Worm (Caenorhabditis elegans) whole organism, L4 larva: ENCODE measurements around the gene str-146.

Source experiments
- D1046.2 ChIP-seq: fragments of 200-800 bp; sonication (Bioruptor generic); IDR thresholded peaks from 2 replicates; pipeline ENCODE4 v1.3.6; 2022; ENCODE audit warnings: missing genetic modification characterization, missing compliant biosample characterization
- Y5F2A.4 ChIP-seq: fragments of 200-800 bp; sonication (Bioruptor generic); optimal IDR thresholded peaks from 2 replicates; lab custom pipeline; 2018; ENCODE audit warnings: mild to moderate bottlenecking, missing genetic modification characterization, missing compliant biosample characterization
- Y75B8A.6 ChIP-seq: fragments of 200-800 bp; sonication (Bioruptor generic); IDR thresholded peaks from 2 replicates; pipeline ENCODE4 v1.3.6; 2022; ENCODE audit warnings: missing genetic modification reagents, missing genetic modification characterization, missing compliant biosample characterization
- aha-1 ChIP-seq: fragments of 150-350 bp; peaks from one replicate; lab custom pipeline; 2014; ENCODE audit warnings: missing biosample characterization, missing genetic modification characterization
- aly-2 ChIP-seq: sonication (generic microtip); optimal IDR thresholded peaks from 2 replicates; lab custom pipeline; 2018; ENCODE audit warnings: missing biosample characterization, missing genetic modification characterization
- ama-1 ChIP-seq: fragments of 150-350 bp; optimal IDR thresholded peaks from 2 replicates; lab custom pipeline; 2014; ENCODE audit warnings: inconsistent platforms, mixed read lengths
- ceh-44 ChIP-seq: fragments of 200-800 bp; sonication (Bioruptor generic); IDR thresholded peaks from 2 replicates; pipeline ENCODE4 v1.3.6; 2022; ENCODE audit warnings: missing genetic modification reagents, missing genetic modification characterization, missing compliant biosample characterization
- cey-2 ChIP-seq: sonication (generic microtip); optimal IDR thresholded peaks from 3 replicates; lab custom pipeline; 2017; ENCODE audit warnings: missing genetic modification characterization, mild to moderate bottlenecking, missing compliant biosample characterization, antibody characterized with exemption, borderline replicate concordance; ENCODE audit not compliant: insufficient read depth
- daf-12 ChIP-seq: fragments of 150-350 bp; optimal IDR thresholded peaks from 2 replicates; lab custom pipeline; 2014; ENCODE audit warnings: missing biosample characterization, missing genetic modification reagents, missing genetic modification characterization
- daf-16 ChIP-seq, 3 experiments: sonication (generic microtip); optimal IDR thresholded peaks; 2 replicates each; lab custom pipeline; 2016 to 2017; ENCODE audit warnings: missing genetic modification characterization in 3 of 3, missing genetic modification reagents in 3 of 3, mild to moderate bottlenecking in 2 of 3, missing compliant biosample characterization in 2 of 3, missing biosample characterization in 1 of 3, moderate library complexity in 1 of 3
- daf-8 ChIP-seq: fragments of 200-800 bp; sonication (Bioruptor generic); IDR thresholded peaks from 2 replicates; pipeline ENCODE4 v1.3.6; 2022; ENCODE audit warnings: missing genetic modification characterization, missing compliant biosample characterization
- dmd-8 ChIP-seq: fragments of 200-800 bp; sonication (Bioruptor generic); IDR thresholded peaks from 2 replicates; pipeline ENCODE4 v1.3.6; 2022; ENCODE audit warnings: missing genetic modification characterization, missing compliant biosample characterization
- dpl-1 ChIP-seq: fragments of 150-350 bp; optimal IDR thresholded peaks from 2 replicates; lab custom pipeline; 2014; ENCODE audit warnings: missing biosample characterization, missing genetic modification reagents, missing genetic modification characterization
- duxl-1 ChIP-seq: sonication (generic microtip); optimal IDR thresholded peaks from 2 replicates; lab custom pipeline; 2016; ENCODE audit warnings: mild to moderate bottlenecking, missing genetic modification characterization, moderate library complexity, missing compliant biosample characterization; ENCODE audit not compliant: poor library complexity
- dve-1 ChIP-seq: sonication (generic microtip); optimal IDR thresholded peaks from 2 replicates; lab custom pipeline; 2017; ENCODE audit warnings: antibody characterized with exemption, mild to moderate bottlenecking, missing genetic modification characterization, missing compliant biosample characterization; ENCODE audit not compliant: insufficient read depth
- egl-43 ChIP-seq: fragments of 200-800 bp; sonication (Bioruptor generic); IDR thresholded peaks from 2 replicates; pipeline ENCODE4 v1.3.6; 2022; ENCODE audit warnings: missing genetic modification reagents, missing genetic modification characterization, missing compliant biosample characterization
- hif-1 ChIP-seq, 2 experiments: sonication (generic microtip); optimal IDR thresholded peaks; 2 replicates each; lab custom pipeline; 2016 to 2017; ENCODE audit warnings: missing compliant biosample characterization in 2 of 2, missing genetic modification characterization in 2 of 2, missing genetic modification reagents in 2 of 2, missing genotype in 2 of 2, mild to moderate bottlenecking in 1 of 2
- jun-1 ChIP-seq: fragments of 150-350 bp; optimal IDR thresholded peaks from 2 replicates; lab custom pipeline; 2014; ENCODE audit warnings: missing biosample characterization, missing genetic modification reagents, missing genetic modification characterization
- lim-7 ChIP-seq: fragments of 200-800 bp; sonication (Bioruptor generic); IDR thresholded peaks from 2 replicates; pipeline ENCODE4 v1.3.6; 2022; ENCODE audit warnings: missing genetic modification characterization, missing compliant biosample characterization
- lin-15B ChIP-seq: fragments of 150-350 bp; sonication (generic microtip); optimal IDR thresholded peaks from 3 replicates; lab custom pipeline; 2014; ENCODE audit warnings: missing biosample characterization, missing genetic modification characterization
- lir-3 ChIP-seq: sonication (generic microtip); optimal IDR thresholded peaks from 2 replicates; lab custom pipeline; 2016; ENCODE audit warnings: mild to moderate bottlenecking, missing genetic modification characterization, missing compliant biosample characterization
- lsy-2 ChIP-seq, 2 experiments: fragments of 150-350 bp in 1 of 2; sonication (generic microtip) in 1 of 2; optimal IDR thresholded peaks; 2 replicates each; lab custom pipeline; 2014 to 2017; ENCODE audit warnings: missing biosample characterization in 2 of 2, missing genetic modification characterization in 2 of 2
- madf-5 ChIP-seq, 2 experiments: fragments of 200-800 bp; sonication (Bioruptor generic); IDR thresholded peaks; 2 replicates each; pipeline ENCODE4 v1.3.6; 2022; ENCODE audit warnings: missing compliant biosample characterization in 2 of 2, missing genetic modification characterization in 2 of 2
- mdl-1 ChIP-seq, 2 experiments: fragments of 150-350 bp in 1 of 2; sonication (generic microtip) in 1 of 2; optimal IDR thresholded peaks; 2 replicates each; lab custom pipeline; 2014 to 2017; ENCODE audit warnings: missing biosample characterization in 2 of 2, missing genetic modification characterization in 2 of 2
- mxl-2 ChIP-seq: fragments of 200-800 bp; sonication (Bioruptor generic); conservative IDR thresholded peaks from 2 replicates; pipeline ENCODE4 v1.3.6; 2022; ENCODE audit warnings: missing genetic modification reagents, missing genetic modification characterization, missing compliant biosample characterization
- nhr-10 ChIP-seq: fragments of 150-350 bp; optimal IDR thresholded peaks from 2 replicates; lab custom pipeline; 2014; ENCODE audit warnings: missing biosample characterization, missing genetic modification characterization
- nhr-11 ChIP-seq: fragments of 150-350 bp; optimal IDR thresholded peaks from 2 replicates; lab custom pipeline; 2014; ENCODE audit warnings: missing biosample characterization, missing genetic modification characterization
- nhr-111 ChIP-seq: fragments of 200-800 bp; sonication (Bioruptor generic); optimal IDR thresholded peaks from 2 replicates; lab custom pipeline; 2018; ENCODE audit warnings: mild to moderate bottlenecking, missing genetic modification characterization, missing compliant biosample characterization
- nhr-28 ChIP-seq: fragments of 150-350 bp; optimal IDR thresholded peaks from 2 replicates; lab custom pipeline; 2014; ENCODE audit warnings: missing biosample characterization, missing genetic modification characterization
- nhr-48 ChIP-seq: sonication (generic microtip); optimal IDR thresholded peaks from 2 replicates; lab custom pipeline; 2016; ENCODE audit warnings: mild to moderate bottlenecking, missing genetic modification characterization, missing compliant biosample characterization
- nhr-76 ChIP-seq: fragments of 150-350 bp; optimal IDR thresholded peaks from 2 replicates; lab custom pipeline; 2014; ENCODE audit warnings: missing biosample characterization, missing genetic modification characterization
- nhr-77 ChIP-seq: fragments of 150-350 bp; optimal IDR thresholded peaks from 2 replicates; lab custom pipeline; 2014; ENCODE audit warnings: missing biosample characterization, missing genetic modification characterization
- rbr-2 ChIP-seq: sonication (generic microtip); optimal IDR thresholded peaks from 2 replicates; lab custom pipeline; 2016; ENCODE audit warnings: missing genotype, missing genetic modification characterization, missing compliant biosample characterization
- skn-1 ChIP-seq: fragments of 150-350 bp; optimal IDR thresholded peaks from 2 replicates; lab custom pipeline; 2014; ENCODE audit warnings: missing biosample characterization, missing genetic modification characterization
- snpc-1.2 ChIP-seq: fragments of 200-800 bp; sonication (Bioruptor generic); IDR thresholded peaks from 2 replicates; pipeline ENCODE4 v1.3.6; 2022; ENCODE audit warnings: missing genetic modification reagents, missing genetic modification characterization, missing compliant biosample characterization
- unc-130 ChIP-seq: sonication (generic microtip); optimal IDR thresholded peaks from 2 replicates; lab custom pipeline; 2016; ENCODE audit warnings: missing genetic modification reagents, missing genetic modification characterization, missing compliant biosample characterization
- zag-1 ChIP-seq: fragments of 150-350 bp; optimal IDR thresholded peaks from 2 replicates; lab custom pipeline; 2014; ENCODE audit warnings: missing biosample characterization, missing genetic modification characterization
- zfp-3 ChIP-seq: fragments of 200-800 bp; sonication (Bioruptor generic); conservative IDR thresholded peaks from 2 replicates; pipeline ENCODE4 v1.3.6; 2022; ENCODE audit warnings: missing genetic modification reagents, missing genetic modification characterization, missing compliant biosample characterization
- zip-2 ChIP-seq: fragments of 150-350 bp; optimal IDR thresholded peaks from 2 replicates; lab custom pipeline; 2014; ENCODE audit warnings: missing biosample characterization, missing genetic modification characterization
- ztf-7 ChIP-seq: fragments of 150-350 bp; optimal IDR thresholded peaks from 2 replicates; lab custom pipeline; 2014; ENCODE audit warnings: missing biosample characterization, missing genetic modification characterization

Gene str-146

ce11 chrV:8130149-8130661 is 34.9 kb upstream of the str-146 start, which contains the start of gene snap-1 (continued):
- no peak for TF ChIP-seq daf-16 (GFP tag; optimal IDR thresholded peaks at IDR 0.05; lab: Kevin White, UChicago)
- TF ChIP-seq daf-16 (tag; optimal IDR thresholded peaks at IDR 0.05; lab: Kevin White, UChicago): peak; percentile 57
- no peak for TF ChIP-seq daf-8 (GFP tag; lab: Robert Waterston, UW)
- TF ChIP-seq madf-5 (GFP tag; IDR thresholded peaks at IDR 0.05; lab: Robert Waterston, UW): no peak
- no peak for TF ChIP-seq nhr-77 (tag; lab: Kevin White, UChicago)
- no peak for TF ChIP-seq D1046.2 (GFP tag; lab: Robert Waterston, UW)
- TF ChIP-seq lin-15B: no peak
- no peak for TF ChIP-seq snpc-1.2 (GFP tag; lab: Robert Waterston, UW)

- TF ChIP-seq lim-7 (GFP tag; lab: Robert Waterston, UW) (no peak), mxl-2 (GFP tag; lab: Robert Waterston, UW) (no peak), ama-1 (lab: Kevin White, UChicago) (no peak), ztf-7 (tag; lab: Kevin White, UChicago) (no peak), nhr-11 (tag; lab: Kevin White, UChicago) (no peak), nhr-28 (tag; lab: Kevin White, UChicago) (no peak), daf-16 (GFP tag; optimal IDR thresholded peaks at IDR 0.05; lab: Kevin White, UChicago) (no peak), daf-16 (tag; optimal IDR thresholded peaks at IDR 0.05; lab: Kevin White, UChicago) (no peak), daf-12 (tag; lab: Kevin White, UChicago) (no peak), jun-1 (tag; lab: Kevin White, UChicago) (no peak), nhr-10 (no peak), aha-1 (tag; lab: Kevin White, UChicago) (no peak), cey-2 (no peak)
Observed at ce11 chrV:8129719-8130118, 34.4 kb upstream of the str-146 start.

- TF ChIP-seq zfp-3: no peak
- TF ChIP-seq dve-1 (tag; lab: Kevin White, UChicago): no peak
- TF ChIP-seq nhr-11 (tag; lab: Kevin White, UChicago): no peak
- no peak for TF ChIP-seq Y5F2A.4 (GFP tag; lab: Kevin White, UChicago)
- TF ChIP-seq skn-1: no peak
- no peak for TF ChIP-seq zip-2 (tag; lab: Kevin White, UChicago)
- TF ChIP-seq, all 104 proteins: peak for 0
Observed at ce11 chrV:8129252-8129651, 34.0 kb upstream of the str-146 start, which contains the start of gene spr-1. spr-1 (minus strand) TSS chrV:8129352.

DNA sequence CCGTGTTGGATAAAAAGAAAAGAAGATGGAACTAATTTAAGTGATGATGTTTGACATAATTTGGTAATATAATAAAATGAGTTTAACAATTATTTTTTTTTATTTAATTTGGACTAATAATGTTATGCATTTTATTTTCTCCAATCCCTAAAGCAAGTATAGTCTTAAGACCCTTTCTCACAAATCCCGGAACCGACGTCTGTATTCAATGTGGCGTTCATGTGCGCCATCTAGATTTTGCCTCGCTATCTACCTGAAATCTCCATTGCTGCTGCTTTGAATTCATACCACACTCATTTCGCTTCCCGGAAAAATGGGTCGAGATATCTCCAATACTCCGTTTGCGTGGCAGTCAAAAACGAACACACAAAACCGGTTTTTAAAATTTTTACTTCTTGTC is 28.1 kb upstream of the str-146 start, which contains the start of gene D1014.5:
Gene D1014.5 (plus strand): TSS at position 301 of the 400 bp plus-strand sequence.
- TF ChIP-seq aha-1 (tag; lab: Kevin White, UChicago) (peak; percentile 10), lsy-2 (tag; optimal IDR thresholded peaks at IDR 0.05; lab: Kevin White, UChicago) (no peak)

- no peak for TF ChIP-seq rbr-2 (tag; lab: Kevin White, UChicago)
- TF ChIP-seq aly-2 (tag; lab: Kevin White, UChicago): no peak
- no peak for TF ChIP-seq ceh-44
- TF ChIP-seq hif-1 (tag; optimal IDR thresholded peaks at IDR 0.05; lab: Kevin White, UChicago): no peak
- no peak for TF ChIP-seq egl-43 (GFP tag; lab: Robert Waterston, UW)
- no peak for TF ChIP-seq cey-2
- no peak for TF ChIP-seq unc-130
- no peak for TF ChIP-seq nhr-48 (tag; lab: Kevin White, UChicago)
- no peak for TF ChIP-seq nhr-76
- no peak for TF ChIP-seq lir-3
- TF ChIP-seq dpl-1 (GFP tag; lab: Kevin White, UChicago): no peak
- TF ChIP-seq jun-1 (tag; lab: Kevin White, UChicago): no peak
- TF ChIP-seq nhr-111 (GFP tag; lab: Kevin White, UChicago): no peak
- no peak for TF ChIP-seq zag-1 (tag; lab: Kevin White, UChicago)
- TF ChIP-seq Y75B8A.6 (GFP tag; lab: Robert Waterston, UW): no peak
- no peak for TF ChIP-seq duxl-1
- no peak for TF ChIP-seq nhr-28 (tag; lab: Kevin White, UChicago)
- no peak for TF ChIP-seq dmd-8
- no peak for TF ChIP-seq mdl-1 (tag; optimal IDR thresholded peaks at IDR 0.05; lab: Kevin White, UChicago)
- TF ChIP-seq D1046.2 (GFP tag; lab: Robert Waterston, UW): no peak
- TF ChIP-seq, all 104 proteins: peak for 0
Observed at ce11 chrV:8120868-8121267, 25.6 kb upstream of the str-146 start, which contains the start of gene D1014.6. D1014.6 (plus strand) TSS chrV:8121168.
